Worm (Caenorhabditis elegans) whole organism, dauer: ENCODE results near the gene Y11D7A.5.
"Not testable (repeated sequence)": the region's sequence is repeated elsewhere in the genome, so short reads cannot be mapped to it uniquely, and the experiment has no call there.

ENCODE experiments used
- unc-62 ChIP-seq: sonication (generic microtip); optimal IDR thresholded peaks from 2 replicates; lab custom pipeline; 2017; ENCODE audit warnings: missing biosample characterization, missing genetic modification reagents, missing genetic modification characterization

The Y11D7A.5 gene

DNA sequence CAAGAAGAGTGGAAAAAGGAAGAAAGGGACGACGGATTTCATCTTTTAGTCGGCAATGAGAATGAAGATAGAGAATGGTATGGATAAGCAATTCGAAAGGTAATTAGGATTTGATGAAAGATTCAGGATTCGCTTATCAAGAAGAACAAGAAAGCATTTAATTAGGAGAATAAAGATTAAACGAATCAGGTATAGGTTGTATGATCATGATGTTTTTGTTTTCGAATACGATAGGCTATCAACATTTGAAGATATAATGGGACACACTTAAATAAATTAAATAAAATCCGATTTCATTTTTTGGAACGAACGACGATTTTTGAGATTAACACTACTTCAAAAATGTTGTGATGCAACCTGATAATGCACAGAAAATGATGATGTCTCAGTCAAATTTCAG is at the start of gene Y11D7A.5:
Gene Y11D7A.5 (minus strand): TSS at position 101 of the 400 bp plus-strand sequence.
- no peak for TF ChIP-seq unc-62 (GFP tag; lab: Kevin White, UChicago)

DNA sequence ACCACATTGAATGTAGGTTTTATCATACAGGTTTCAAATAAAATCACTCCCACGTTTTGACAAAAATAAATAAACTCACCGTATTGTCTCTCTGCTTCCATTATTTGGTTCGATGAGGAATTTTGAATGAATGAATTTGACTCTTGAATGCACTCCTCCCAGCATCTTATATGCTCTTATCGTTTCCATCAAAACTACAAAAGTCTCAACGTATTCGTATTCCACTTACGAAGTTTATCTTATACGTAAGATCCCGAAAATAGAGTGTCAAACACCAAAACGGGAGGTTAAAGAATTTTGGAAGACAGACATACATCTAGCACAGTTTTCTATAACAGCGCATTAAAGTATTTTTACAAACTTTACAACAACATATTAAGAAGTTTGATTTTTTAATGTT is 48.5 kb upstream of the Y11D7A.5 start, which contains the start of gene nhr-264:
Gene nhr-264 (minus strand): TSS at position 101 of the 400 bp plus-strand sequence.
- not testable (repeated sequence) for TF ChIP-seq unc-62 (GFP tag; lab: Kevin White, UChicago)

ce11 chrIV:9289635-9290034 is 44.3 kb upstream of the Y11D7A.5 start:
- no peak for TF ChIP-seq unc-62 (GFP tag; lab: Kevin White, UChicago)

DNA sequence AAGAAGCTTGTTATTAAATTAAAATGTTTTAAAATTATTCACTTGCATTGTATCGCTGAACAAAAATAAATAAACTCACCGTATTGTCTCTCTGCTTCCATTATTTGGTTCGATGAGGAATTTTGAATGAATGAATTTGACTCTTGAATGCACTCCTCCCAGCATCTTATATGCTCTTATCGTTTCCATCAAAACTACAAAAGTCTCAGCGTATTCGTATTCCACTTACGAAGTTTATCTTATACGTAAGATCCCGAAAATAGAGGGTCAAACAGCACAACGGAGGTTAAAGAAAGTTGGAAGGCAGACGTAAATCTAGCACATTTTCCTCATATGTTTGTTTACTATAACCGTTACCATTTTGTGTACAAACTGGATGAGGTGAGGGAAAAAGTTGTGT is 41.0 kb upstream of the Y11D7A.5 start, which contains the start of gene nhr-267:
Gene nhr-267 (minus strand): TSS at position 101 of the 400 bp plus-strand sequence.
- TF ChIP-seq unc-62 (GFP tag; lab: Kevin White, UChicago), result not testable (repeated sequence)

ce11 chrIV:9274008-9274529 is 28.7 kb upstream of the Y11D7A.5 start, which contains the start of gene nmy-3:
nmy-3 (plus strand) TSS chrIV:9274479.
- no peak for TF ChIP-seq unc-62 (GFP tag; lab: Kevin White, UChicago)

- TF ChIP-seq unc-62 (GFP tag; lab: Kevin White, UChicago), result no peak
Observed at ce11 chrIV:9269796-9270195, 24.5 kb upstream of the Y11D7A.5 start, which contains the start of gene flh-3. flh-3 (plus strand) TSS chrIV:9270096.

DNA sequence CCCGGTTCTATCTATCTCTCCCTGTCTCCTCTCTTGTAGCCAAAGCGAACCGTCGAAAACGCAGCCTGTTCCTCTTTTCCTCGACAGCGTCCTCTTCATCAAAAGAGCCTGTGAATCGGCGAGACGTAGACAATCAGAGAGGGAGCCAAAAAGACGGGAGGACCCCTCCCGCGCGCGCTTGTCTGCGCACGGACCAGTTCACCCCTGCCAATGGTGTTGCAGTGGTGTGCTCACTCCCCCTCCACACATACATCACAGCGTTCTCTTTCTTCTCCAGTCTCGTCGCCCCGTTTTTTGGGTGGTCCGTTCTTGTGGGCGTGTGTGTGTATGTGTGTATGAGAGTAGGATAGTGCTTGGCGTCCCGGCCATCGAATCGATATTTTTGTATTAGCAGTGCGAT is 23.6 kb upstream of the Y11D7A.5 start:
- no peak for TF ChIP-seq unc-62 (GFP tag; lab: Kevin White, UChicago)

DNA sequence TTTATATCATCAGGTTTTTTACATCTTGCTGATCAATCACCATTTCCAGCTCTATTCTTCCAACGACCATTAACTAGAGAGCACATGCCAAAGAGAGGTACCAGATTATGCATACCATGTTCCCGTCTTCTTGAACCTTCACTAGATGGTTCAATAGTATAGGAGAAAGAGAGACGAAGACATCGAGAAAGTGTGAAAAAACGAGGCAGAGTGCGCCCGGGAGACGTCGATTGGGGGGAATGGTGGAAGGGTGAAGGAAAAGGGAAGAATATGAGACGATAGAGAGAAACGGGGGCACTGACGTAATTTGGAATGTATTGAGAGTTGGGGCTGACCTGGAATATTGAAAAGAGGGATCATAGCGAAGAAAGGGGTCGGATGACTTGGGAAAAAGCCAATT is 22.3 kb upstream of the Y11D7A.5 start:
- no peak for TF ChIP-seq unc-62 (GFP tag; lab: Kevin White, UChicago)

DNA sequence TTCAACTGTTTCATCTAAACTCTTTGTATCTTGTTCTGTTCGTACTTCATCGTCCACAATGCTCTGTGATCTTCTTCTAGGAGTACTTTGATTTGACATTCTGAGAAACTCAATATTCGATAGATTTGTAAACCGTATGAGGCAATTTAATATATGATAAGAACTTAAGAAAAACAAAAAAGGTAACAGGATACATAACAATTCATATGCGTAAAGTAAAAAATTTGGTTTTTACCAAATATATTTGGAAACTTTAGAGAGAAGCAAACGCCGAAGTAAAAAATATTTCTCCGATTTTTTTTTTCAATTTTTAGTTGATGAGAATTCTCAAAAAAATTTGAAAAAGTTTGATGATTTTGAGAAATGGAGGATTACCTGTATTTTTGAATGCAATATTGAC is 21.1 kb upstream of the Y11D7A.5 start, which contains the start of gene Y11D7A.19:
Gene Y11D7A.19 (minus strand): TSS at position 101 of the 400 bp plus-strand sequence.
- no peak for TF ChIP-seq unc-62 (GFP tag; lab: Kevin White, UChicago)

ce11 chrIV:9264513-9264912 is 19.2 kb upstream of the Y11D7A.5 start:
- no peak for TF ChIP-seq unc-62 (GFP tag; lab: Kevin White, UChicago)

- no peak for TF ChIP-seq unc-62 (GFP tag; lab: Kevin White, UChicago)
Observed at ce11 chrIV:9263812-9264320, 18.5 kb upstream of the Y11D7A.5 start, which contains the start of gene flh-1. flh-1 (minus strand) TSS chrIV:9264270.

- TF ChIP-seq unc-62 (GFP tag; lab: Kevin White, UChicago), result no peak
Observed at ce11 chrIV:9262295-9262694, 17.0 kb upstream of the Y11D7A.5 start.

DNA sequence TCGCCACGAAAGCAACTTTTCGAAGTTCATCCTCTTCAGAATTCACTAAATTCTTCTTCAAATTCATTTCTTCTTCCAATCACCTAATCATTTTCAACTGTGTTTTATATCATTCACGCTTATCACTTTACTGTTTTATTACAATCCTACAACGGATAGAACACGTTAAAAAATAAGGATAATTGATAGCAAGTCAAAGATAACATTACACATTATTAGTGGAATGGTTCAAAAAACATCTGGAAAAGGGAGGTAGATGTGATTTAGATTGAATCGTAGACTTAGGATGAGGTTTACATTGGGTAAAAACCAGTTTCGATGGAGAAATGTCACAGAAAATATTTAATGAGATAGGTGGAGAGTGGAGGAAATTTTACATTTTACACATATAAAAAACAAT is 16.4 kb upstream of the Y11D7A.5 start, which contains the start of gene col-120:
Gene col-120 (minus strand): TSS at position 101 of the 400 bp plus-strand sequence.
- no peak for TF ChIP-seq unc-62 (GFP tag; lab: Kevin White, UChicago)

ce11 chrIV:9260826-9261225 is 15.5 kb upstream of the Y11D7A.5 start:
- no peak for TF ChIP-seq unc-62 (GFP tag; lab: Kevin White, UChicago)

DNA sequence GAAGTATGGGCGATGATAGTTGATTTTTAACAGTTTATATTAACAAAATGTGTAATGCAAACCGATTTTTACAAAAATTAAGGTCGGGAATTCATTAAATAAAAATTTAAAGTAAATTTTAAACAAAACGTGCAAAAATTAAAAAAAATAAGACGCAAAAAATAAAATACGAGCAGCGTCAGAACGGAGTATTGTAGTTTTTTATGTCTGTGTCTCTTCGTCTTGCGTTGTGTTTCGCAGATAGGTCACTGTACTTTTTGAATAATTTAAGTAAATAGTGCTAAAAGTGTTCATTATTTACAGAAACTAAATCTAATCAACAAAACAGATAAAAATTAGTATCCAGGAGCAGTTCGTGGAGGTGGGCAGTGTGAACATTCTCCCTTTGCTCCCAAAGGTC is 15.0 kb upstream of the Y11D7A.5 start:
- no peak for TF ChIP-seq unc-62 (GFP tag; lab: Kevin White, UChicago)

DNA sequence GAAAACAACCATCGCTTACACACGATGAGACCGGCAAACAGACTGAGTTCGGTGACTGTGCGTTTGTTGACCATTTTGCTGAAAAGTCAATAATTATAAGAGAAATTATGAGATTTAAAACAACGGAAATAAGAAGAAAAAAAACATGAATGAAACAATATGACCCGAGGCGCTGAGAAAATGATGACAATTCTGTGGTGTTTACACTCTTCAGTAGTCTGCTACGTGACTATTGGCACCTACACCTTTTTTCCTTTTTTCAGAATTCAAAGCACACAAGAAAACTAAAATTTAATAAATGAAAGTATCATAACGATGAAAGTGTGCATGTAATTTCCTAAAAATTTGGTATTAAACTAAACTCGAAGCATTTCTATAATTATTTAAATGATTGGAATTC is 14.4 kb upstream of the Y11D7A.5 start, which contains the start of gene Y11D7A.10:
Gene Y11D7A.10 (minus strand): TSS at position 82 of the 400 bp plus-strand sequence.
- no peak for TF ChIP-seq unc-62 (GFP tag; lab: Kevin White, UChicago)

DNA sequence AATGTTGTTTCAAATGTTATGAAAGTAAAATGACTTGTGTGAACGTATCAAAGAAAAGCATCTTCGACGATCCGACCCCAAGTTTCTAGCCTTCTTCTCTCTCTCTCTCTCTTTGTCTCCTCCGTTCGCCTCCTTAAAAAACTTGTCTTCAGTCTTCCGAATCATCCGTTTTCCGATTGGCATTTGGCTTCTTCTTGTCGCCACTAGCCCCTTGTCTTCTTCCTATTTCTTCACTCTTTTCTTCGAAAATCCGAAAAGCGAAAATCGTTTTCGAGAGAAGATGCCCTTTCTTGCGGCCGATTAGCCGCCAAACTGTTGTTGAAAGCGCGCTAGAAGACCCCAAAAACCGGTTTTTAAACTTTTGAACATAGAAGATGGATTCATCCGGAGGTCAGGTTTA is 13.2 kb upstream of the Y11D7A.5 start:
- no peak for TF ChIP-seq unc-62 (GFP tag; lab: Kevin White, UChicago)
